Worm (Caenorhabditis elegans): ENCODE results near the gene rfip-2.

The rfip-2 gene

DNA sequence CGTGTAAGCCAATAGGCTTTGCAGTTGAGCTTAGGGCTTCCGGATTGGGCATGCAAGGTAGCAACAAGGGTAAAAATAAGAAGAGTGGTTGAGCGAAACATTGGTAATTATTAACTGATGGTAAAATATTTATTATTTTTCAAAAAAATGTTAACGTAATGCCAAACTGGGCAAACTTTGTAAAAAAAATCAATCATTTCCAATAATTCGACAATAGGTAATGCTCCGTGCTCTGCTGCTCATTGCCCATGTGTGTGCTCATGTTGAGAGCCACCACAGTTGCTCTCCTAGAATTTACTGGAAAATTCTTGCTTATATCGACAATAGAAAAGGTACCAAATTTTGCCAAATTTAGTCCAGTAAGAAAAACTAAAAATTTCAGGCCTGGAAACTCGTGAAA lies 43.0 kb upstream of the rfip-2 start, which contains the start of the genes T02H6.10 and T02H6.8:
Gene T02H6.10 (minus strand): TSS at position 101 of the 400 bp plus-strand sequence.
Gene T02H6.8 (plus strand): TSS at position 221 of the 400 bp plus-strand sequence.
- TF ChIP-seq unc-86 (tag; optimal IDR thresholded peaks at IDR 0.05), result no peak
- no peak for TF ChIP-seq tbx-2 (tag; optimal IDR thresholded peaks at IDR 0.05)
- TF ChIP-seq unc-30 (tag; optimal IDR thresholded peaks at IDR 0.05), result no peak
- no peak for TF ChIP-seq fos-1 (tag; optimal IDR thresholded peaks at IDR 0.05)
- TF ChIP-seq swsn-7 (tag; optimal IDR thresholded peaks at IDR 0.05), result no peak
- TF ChIP-seq nhr-71 (tag; optimal IDR thresholded peaks at IDR 0.05), result no peak
- no peak for TF ChIP-seq zip-4 (GFP tag; optimal IDR thresholded peaks at IDR 0.05)
- TF ChIP-seq ztf-11 (tag; optimal IDR thresholded peaks at IDR 0.05), result no peak
- no peak for TF ChIP-seq dpl-1 (GFP tag; optimal IDR thresholded peaks at IDR 0.05)

DNA sequence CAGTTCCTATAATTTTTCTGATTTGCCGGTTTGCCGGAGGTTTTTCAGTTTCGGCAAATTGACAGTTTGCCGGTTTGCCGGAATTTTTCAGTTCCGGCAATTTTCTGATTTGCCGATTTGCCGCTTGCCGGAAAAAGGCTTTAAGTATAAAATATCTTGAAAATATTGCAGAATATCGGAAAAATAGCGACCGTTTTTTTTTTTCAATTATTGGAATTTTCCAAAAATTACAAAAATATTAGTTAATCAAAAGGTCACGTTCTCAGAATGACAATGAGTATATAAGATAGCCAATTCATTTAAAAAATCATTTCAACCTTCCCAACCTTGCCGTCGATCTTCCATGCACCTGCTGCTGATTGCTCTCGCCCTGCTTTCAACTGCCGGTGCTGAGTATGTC lies 41.3 kb upstream of the rfip-2 start, which contains the start of gene T02H6.7:
Gene T02H6.7 (plus strand): TSS at position 301 of the 400 bp plus-strand sequence.
- TF ChIP-seq F16B12.6 (tag; optimal IDR thresholded peaks at IDR 0.05), result no peak
- TF ChIP-seq nhr-90 (tag; optimal IDR thresholded peaks at IDR 0.05; ENCODE audit: poor library complexity), result no peak
- no peak for TF ChIP-seq fkh-8 (tag; optimal IDR thresholded peaks at IDR 0.05)
- no peak for TF ChIP-seq sox-4 (tag; optimal IDR thresholded peaks at IDR 0.05)
- TF ChIP-seq snpc-4 (tag; optimal IDR thresholded peaks at IDR 0.05), result no peak
- TF ChIP-seq ceh-82 (tag; optimal IDR thresholded peaks at IDR 0.05), result no peak
- TF ChIP-seq pax-3 (tag; optimal IDR thresholded peaks at IDR 0.05), result no peak
- TF ChIP-seq mab-9 (GFP tag; IDR thresholded peaks at IDR 0.05), result no peak
- no peak for TF ChIP-seq mef-2 (tag; optimal IDR thresholded peaks at IDR 0.05)
- TF ChIP-seq fos-1 (tag; optimal IDR thresholded peaks at IDR 0.05), result no peak
- no peak for TF ChIP-seq lin-35 (GFP tag; optimal IDR thresholded peaks at IDR 0.05)
- TF ChIP-seq aha-1 (tag; optimal IDR thresholded peaks at IDR 0.05), result no peak
- TF ChIP-seq ceh-63 (GFP tag; optimal IDR thresholded peaks at IDR 0.05), result no peak

- TF ChIP-seq ceh-63 (GFP tag; optimal IDR thresholded peaks at IDR 0.05) (no peak), lsy-2 (tag; optimal IDR thresholded peaks at IDR 0.05) (no peak), ztf-4 (tag; optimal IDR thresholded peaks at IDR 0.05) (no peak), fkh-10 (GFP tag; optimal IDR thresholded peaks at IDR 0.05) (no peak), zip-4 (GFP tag; optimal IDR thresholded peaks at IDR 0.05) (no peak), unc-130 (tag; optimal IDR thresholded peaks at IDR 0.05) (no peak), tbx-2 (tag; optimal IDR thresholded peaks at IDR 0.05) (no peak), egl-13 (tag; optimal IDR thresholded peaks at IDR 0.05) (no peak), nhr-76 (tag; optimal IDR thresholded peaks at IDR 0.05) (no peak), nhr-77 (tag; optimal IDR thresholded peaks at IDR 0.05) (no peak), aha-1 (tag; optimal IDR thresholded peaks at IDR 0.05) (no peak), lin-14 (GFP tag; optimal IDR thresholded peaks at IDR 0.05) (no peak), pqm-1 (tag; optimal IDR thresholded peaks at IDR 0.05) (no peak), mef-2 (tag; optimal IDR thresholded peaks at IDR 0.05) (no peak), ces-1 (GFP tag; optimal IDR thresholded peaks at IDR 0.05) (no peak), F16B12.6 (tag; optimal IDR thresholded peaks at IDR 0.05) (no peak)
These were observed 40.1 kb upstream of the rfip-2 start, which contains the start of gene T02H6.6 for ce11 chrII:683467-683866. T02H6.6 (plus strand) TSS chrII:683767.

ce11 chrII:684811-685210 lies 38.8 kb upstream of the rfip-2 start, which contains the start of gene T02H6.5:
T02H6.5 (plus strand) TSS chrII:685111.
- no peak for TF ChIP-seq fos-1 (tag; optimal IDR thresholded peaks at IDR 0.05)
- TF ChIP-seq tlp-1 (tag; optimal IDR thresholded peaks at IDR 0.05), result no peak
- no peak for TF ChIP-seq ceh-90 (tag; optimal IDR thresholded peaks at IDR 0.05)
- no peak for TF ChIP-seq hpl-2 (GFP tag; optimal IDR thresholded peaks at IDR 0.05)
- no peak for TF ChIP-seq nhr-237 (tag; optimal IDR thresholded peaks at IDR 0.05)
- TF ChIP-seq nhr-20 (tag; optimal IDR thresholded peaks at IDR 0.05), result no peak
- TF ChIP-seq sox-4 (tag; optimal IDR thresholded peaks at IDR 0.05), result no peak
- no peak for TF ChIP-seq ceh-8 (GFP tag; optimal IDR thresholded peaks at IDR 0.05)
- TF ChIP-seq snpc-4 (tag; optimal IDR thresholded peaks at IDR 0.05), result no peak
- TF ChIP-seq pag-3 (tag; optimal IDR thresholded peaks at IDR 0.05; ENCODE audit: borderline replicate concordance, insufficient read depth), result no peak
- TF ChIP-seq F16B12.6 (tag; optimal IDR thresholded peaks at IDR 0.05), result no peak
- TF ChIP-seq ztf-11 (tag; optimal IDR thresholded peaks at IDR 0.05), result no peak
- TF ChIP-seq nhr-28 (tag; optimal IDR thresholded peaks at IDR 0.05), result no peak
- no peak for TF ChIP-seq mef-2 (tag; optimal IDR thresholded peaks at IDR 0.05)
- TF ChIP-seq ama-1 (optimal IDR thresholded peaks at IDR 0.05), result no peak
- no peak for TF ChIP-seq pqm-1 (tag; optimal IDR thresholded peaks at IDR 0.05)
- no peak for TF ChIP-seq alr-1 (tag; optimal IDR thresholded peaks at IDR 0.05; ENCODE audit: borderline replicate concordance)
- TF ChIP-seq C34B4.2 (tag; optimal IDR thresholded peaks at IDR 0.05), result no peak
- TF ChIP-seq lin-35 (GFP tag; optimal IDR thresholded peaks at IDR 0.05), result no peak
- no peak for TF ChIP-seq snu-23 (GFP tag; optimal IDR thresholded peaks at IDR 0.05)

Data from whole organism, L1 larva.